Worm (Caenorhabditis elegans): ENCODE measurements around the gene F33G12.3.

Gene F33G12.3

ce11 chrII:5021518-5021917 is 12.3 kb downstream of the F33G12.3 start (continued):
- TF ChIP-seq lsy-2 (tag; optimal IDR thresholded peaks at IDR 0.05): peak in 1 of 2 experiments; percentile 21
- no peak for TF ChIP-seq mab-9 (GFP tag; IDR thresholded peaks at IDR 0.05)
- no peak for TF ChIP-seq ceh-63 (GFP tag; optimal IDR thresholded peaks at IDR 0.05)
- no peak for TF ChIP-seq sox-4 (tag; optimal IDR thresholded peaks at IDR 0.05)
- TF ChIP-seq swsn-7 (tag; optimal IDR thresholded peaks at IDR 0.05): no peak
- no peak for TF ChIP-seq hlh-4 (tag; optimal IDR thresholded peaks at IDR 0.05)
- no peak for TF ChIP-seq nhr-71 (tag; optimal IDR thresholded peaks at IDR 0.05)
- TF ChIP-seq pqm-1 (tag; optimal IDR thresholded peaks at IDR 0.05): no peak
- TF ChIP-seq ces-1 (GFP tag; optimal IDR thresholded peaks at IDR 0.05): no peak
- TF ChIP-seq efl-1 (optimal IDR thresholded peaks at IDR 0.05): no peak
- TF ChIP-seq efl-1 (GFP tag; optimal IDR thresholded peaks at IDR 0.05 in 1 of 2): no peak
- no peak for TF ChIP-seq irx-1 (tag; optimal IDR thresholded peaks at IDR 0.05)

- TF ChIP-seq nhr-20 (tag; optimal IDR thresholded peaks at IDR 0.05) (peak; percentile 6), nhr-47 (tag; optimal IDR thresholded peaks at IDR 0.05) (no peak), lin-14 (GFP tag; optimal IDR thresholded peaks at IDR 0.05) (peak; percentile 39), elt-2 (tag; optimal IDR thresholded peaks at IDR 0.05) (peak; percentile 88), rnt-1 (tag; optimal IDR thresholded peaks at IDR 0.05) (peak; percentile 21), lsy-2 (tag; optimal IDR thresholded peaks at IDR 0.05) (peak in 1 of 2 experiments; percentile 5), nhr-19 (GFP tag; conservative IDR thresholded peaks at IDR 0.05) (0 out of 2 replicates have a peak, but pooled peaks have one; percentile 3), nhr-71 (tag; optimal IDR thresholded peaks at IDR 0.05) (peak; percentile 29), efl-1 (optimal IDR thresholded peaks at IDR 0.05) (no peak), efl-1 (GFP tag; optimal IDR thresholded peaks at IDR 0.05 in 1 of 2) (peak in 1 of 2 experiments; percentile 62), grh-1 (GFP tag; IDR thresholded peaks at IDR 0.05) (no peak), egl-13 (tag; optimal IDR thresholded peaks at IDR 0.05) (no peak)
These were observed 13.2 kb downstream of the F33G12.3 start for ce11 chrII:5020513-5021081.

- TF ChIP-seq nhr-11 (tag; optimal IDR thresholded peaks at IDR 0.05) (no peak), jun-1 (tag; optimal IDR thresholded peaks at IDR 0.05) (no peak), F16B12.6 (tag; optimal IDR thresholded peaks at IDR 0.05) (no peak), ztf-4 (tag; optimal IDR thresholded peaks at IDR 0.05) (no peak), fkh-8 (tag; optimal IDR thresholded peaks at IDR 0.05) (no peak), Y116A8C.19 (tag; optimal IDR thresholded peaks at IDR 0.05; ENCODE audit: borderline replicate concordance) (no peak), zip-4 (GFP tag; optimal IDR thresholded peaks at IDR 0.05) (no peak), sptf-1 (tag; optimal IDR thresholded peaks at IDR 0.05) (no peak), xbp-1 (tag; optimal IDR thresholded peaks at IDR 0.05) (no peak), unc-62 (GFP tag; optimal IDR thresholded peaks at IDR 0.05) (no peak), vab-15 (tag; optimal IDR thresholded peaks at IDR 0.05) (no peak), ets-5 (GFP tag; IDR thresholded peaks at IDR 0.05) (no peak), lin-35 (GFP tag; optimal IDR thresholded peaks at IDR 0.05) (no peak), nhr-77 (tag; optimal IDR thresholded peaks at IDR 0.05) (no peak), snpc-4 (tag; optimal IDR thresholded peaks at IDR 0.05) (no peak), rnt-1 (tag; optimal IDR thresholded peaks at IDR 0.05) (no peak), C04F5.9 (tag; optimal IDR thresholded peaks at IDR 0.05) (no peak), fkh-10 (GFP tag; optimal IDR thresholded peaks at IDR 0.05) (no peak), unc-30 (tag; optimal IDR thresholded peaks at IDR 0.05) (no peak), hlh-17 (GFP tag; optimal IDR thresholded peaks at IDR 0.05; ENCODE audit: borderline replicate concordance) (no peak), pag-3 (tag; optimal IDR thresholded peaks at IDR 0.05; ENCODE audit: borderline replicate concordance, insufficient read depth) (no peak), mdl-1 (tag; optimal IDR thresholded peaks at IDR 0.05) (peak in 1 of 2 experiments; percentile 23), lin-13 (GFP tag; optimal IDR thresholded peaks at IDR 0.05) (no peak), unc-86 (tag; optimal IDR thresholded peaks at IDR 0.05) (no peak), nhr-47 (tag; optimal IDR thresholded peaks at IDR 0.05) (no peak), lin-39 (tag; optimal IDR thresholded peaks at IDR 0.05) (no peak), nhr-76 (tag; optimal IDR thresholded peaks at IDR 0.05) (no peak), efl-3 (GFP tag; optimal IDR thresholded peaks at IDR 0.05) (no peak), ztf-11 (tag; optimal IDR thresholded peaks at IDR 0.05) (no peak), ceh-88 (GFP tag; IDR thresholded peaks at IDR 0.05) (0 out of 2 replicates have a peak, but pooled peaks have one; percentile 16), sox-4 (tag; optimal IDR thresholded peaks at IDR 0.05) (no peak)
These were observed 14.3 kb downstream of the F33G12.3 start for ce11 chrII:5019389-5020108.

All from whole organism, L1 larva.